Fruit fly (Drosophila melanogaster): Measurements from ENCODE around the gene eIF4E4.

DNA sequence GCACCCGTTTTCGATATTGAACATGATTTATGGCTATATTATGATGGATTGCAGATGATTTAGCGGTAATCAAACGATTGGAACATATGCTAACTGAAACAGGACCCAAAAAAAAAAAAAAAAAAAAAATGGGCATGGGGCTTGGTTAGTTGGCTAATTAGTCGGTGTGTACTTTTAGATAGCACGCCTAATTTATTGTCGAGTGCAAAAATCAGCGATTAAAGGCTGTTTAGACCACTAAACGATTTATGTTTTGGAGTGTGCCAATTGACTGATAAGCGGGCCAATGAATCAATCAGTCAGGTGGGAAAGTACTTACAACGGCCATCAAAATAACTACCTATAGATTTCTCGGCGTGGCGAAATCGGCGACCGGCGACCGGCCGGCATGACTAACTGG, 50.3 kb downstream of the eIF4E4 start:
- TF ChIP-seq psq (optimal IDR thresholded peaks at IDR 0.05) (no peak), usp (GFP tag; optimal IDR thresholded peaks at IDR 0.05) (no peak), EcR (GFP tag; optimal IDR thresholded peaks at IDR 0.05) (no peak), CG8478 (optimal IDR thresholded peaks at IDR 0.05) (no peak)
